Worm (Caenorhabditis elegans) whole organism, young adult: ENCODE data around the gene ptr-3.

Source experiments
- D2030.7 ChIP-seq: fragments of 200-800 bp; sonication (Bioruptor generic); IDR thresholded peaks from 2 replicates; pipeline ENCODE4 v1.3.6; 2022; ENCODE audit warnings: missing genetic modification reagents, missing genetic modification characterization, missing compliant biosample characterization
- Y79H2A.3 ChIP-seq: fragments of 200-800 bp; sonication (Bioruptor generic); conservative IDR thresholded peaks from 2 replicates; pipeline ENCODE4 v1.3.6; 2022; ENCODE audit warnings: missing genetic modification reagents, missing genetic modification characterization, missing compliant biosample characterization
- gei-17 ChIP-seq: fragments of 200-800 bp; sonication (Bioruptor generic); optimal IDR thresholded peaks from 2 replicates; lab custom pipeline; 2018; ENCODE audit warnings: mild to moderate bottlenecking, missing genetic modification characterization, missing compliant biosample characterization
- hmg-1.2 ChIP-seq: fragments of 200-800 bp; sonication (Bioruptor generic); IDR thresholded peaks from 2 replicates; pipeline ENCODE4 v1.3.6; 2022; ENCODE audit warnings: missing genetic modification reagents, missing genetic modification characterization, missing compliant biosample characterization
- madf-6 ChIP-seq: fragments of 200-800 bp; sonication (Bioruptor generic); IDR thresholded peaks from 2 replicates; pipeline ENCODE4 v1.3.6; 2022; ENCODE audit warnings: missing genetic modification reagents, missing genetic modification characterization, missing compliant biosample characterization
- rpc-1 ChIP-seq, 2 experiments: fragments of 150-350 bp in 1 of 2; sonication (generic microtip) in 1 of 2; optimal IDR thresholded peaks; 2 replicates each; lab custom pipeline; 2014 to 2018; ENCODE audit warnings: missing biosample characterization in 1 of 2, missing genetic modification characterization in 1 of 2, missing genetic modification reagents in 1 of 2, missing genotype in 1 of 2
- tbx-9 ChIP-seq: sonication (generic microtip); optimal IDR thresholded peaks from 2 replicates; lab custom pipeline; 2016; ENCODE audit warnings: borderline replicate concordance, missing genetic modification characterization, inconsistent platforms, missing compliant biosample characterization
- unc-130 ChIP-seq: sonication (generic microtip); optimal IDR thresholded peaks from 2 replicates; lab custom pipeline; 2016; ENCODE audit warnings: missing genetic modification reagents, missing genetic modification characterization, missing compliant biosample characterization
- unc-62 ChIP-seq: fragments of 150-350 bp; optimal IDR thresholded peaks from 2 replicates; lab custom pipeline; 2014; ENCODE audit warnings: missing biosample characterization, missing genetic modification reagents, missing genetic modification characterization

- TF ChIP-seq madf-6 (GFP tag; lab: Robert Waterston, UW) (no peak), gei-17 (GFP tag; lab: Kevin White, UChicago) (no peak), Y79H2A.3 (GFP tag; lab: Robert Waterston, UW) (no peak), tbx-9 (tag; lab: Kevin White, UChicago) (no peak), hmg-1.2 (no peak), unc-62 (no peak), D2030.7 (no peak), unc-130 (no peak), rpc-1 (optimal IDR thresholded peaks at IDR 0.05; lab: Kevin White, UChicago) (no peak), rpc-1 (tag; optimal IDR thresholded peaks at IDR 0.05; lab: Kevin White, UChicago) (no peak)
Measured at ce11 chrII:337233-337832, 30.0 kb downstream of the ptr-3 start, which contains the start of gene cpn-2.
